Fruit fly (Drosophila melanogaster) whole organism, embryonic: ENCODE results near the gene CG11617.

Source experiments
- Abd-B ChIP-seq: fragments of 200-800 bp; sonication (Bioruptor generic); optimal IDR thresholded peaks from 2 replicates; lab custom pipeline; 2018; ENCODE audit warnings: missing biosample characterization, mild to moderate bottlenecking, missing genetic modification characterization, moderate library complexity
- Antp ChIP-seq: fragments of 200-800 bp; sonication (Bioruptor generic); optimal IDR thresholded peaks from 3 replicates; lab custom pipeline; 2016; ENCODE audit warnings: missing biosample characterization, missing genetic modification characterization
- Bteb2 ChIP-seq: fragments of 200-800 bp; sonication (Bioruptor generic); optimal IDR thresholded peaks from 2 replicates; lab custom pipeline; 2016; ENCODE audit warnings: missing biosample characterization, missing genetic modification characterization
- CG10209 ChIP-seq: fragments of 200-800 bp; sonication (Bioruptor generic); optimal IDR thresholded peaks from 3 replicates; lab custom pipeline; 2017; ENCODE audit warnings: missing biosample characterization, mild to moderate bottlenecking, missing genetic modification characterization, missing genetic modification reagents
- CG10267 ChIP-seq: fragments of 200-800 bp; sonication (Bioruptor generic); optimal IDR thresholded peaks from 2 replicates; lab custom pipeline; 2018; ENCODE audit warnings: missing biosample characterization, mild to moderate bottlenecking, missing genetic modification characterization, moderate library complexity
- CG10959 ChIP-seq: fragments of 200-800 bp; sonication (Bioruptor generic); IDR thresholded peaks from 2 replicates; pipeline ENCODE4 v1.3.6; 2022; ENCODE audit warnings: missing biosample characterization, missing genetic modification characterization
- CG11723 ChIP-seq: fragments of 200-800 bp; sonication (Bioruptor generic); optimal IDR thresholded peaks from 2 replicates; lab custom pipeline; 2017; ENCODE audit warnings: missing biosample characterization, mild to moderate bottlenecking, missing genetic modification characterization
- CG12104 ChIP-seq: fragments of 200-800 bp; sonication (Bioruptor generic); optimal IDR thresholded peaks from 3 replicates; lab custom pipeline; 2016; ENCODE audit warnings: missing biosample characterization, missing genetic modification characterization
- CG15479 ChIP-seq: fragments of 200-800 bp; sonication (Bioruptor generic); optimal IDR thresholded peaks from 3 replicates; lab custom pipeline; 2019; ENCODE audit warnings: missing biosample characterization, mild to moderate bottlenecking, missing genetic modification characterization, moderate library complexity
- CG15696 ChIP-seq: fragments of 200-800 bp; sonication (Bioruptor generic); optimal IDR thresholded peaks from 2 replicates; lab custom pipeline; 2019; ENCODE audit warnings: missing biosample characterization, mild to moderate bottlenecking, missing genetic modification characterization, moderate library complexity
- CG17385 ChIP-seq: fragments of 200-800 bp; sonication (Bioruptor generic); optimal IDR thresholded peaks from 3 replicates; lab custom pipeline; 2018; ENCODE audit warnings: missing biosample characterization, mild to moderate bottlenecking, missing genetic modification characterization
- CG17612 ChIP-seq: fragments of 200-800 bp; sonication (Bioruptor generic); IDR thresholded peaks from 2 replicates; pipeline ENCODE4 v1.3.6; 2022; ENCODE audit warnings: missing biosample characterization, missing genetic modification characterization
- CG2202 ChIP-seq: fragments of 200-800 bp; sonication (Bioruptor generic); optimal IDR thresholded peaks from 2 replicates; lab custom pipeline; 2018; ENCODE audit warnings: missing biosample characterization, mild to moderate bottlenecking, missing genetic modification characterization
- CG31224 ChIP-seq: fragments of 200-800 bp; sonication (Bioruptor generic); IDR thresholded peaks from 2 replicates; pipeline ENCODE4 v1.3.6; 2022; ENCODE audit warnings: missing biosample characterization, missing genetic modification characterization
- CG31365 ChIP-seq: fragments of 200-800 bp; sonication (Bioruptor generic); optimal IDR thresholded peaks from 2 replicates; lab custom pipeline; 2018; ENCODE audit warnings: missing biosample characterization, mild to moderate bottlenecking, missing genetic modification characterization
- CG32772 ChIP-seq: fragments of 200-800 bp; sonication (Bioruptor generic); IDR thresholded peaks from 2 replicates; pipeline ENCODE4 v1.3.6; 2022; ENCODE audit warnings: missing biosample characterization, missing genetic modification characterization
- CG3281 ChIP-seq: fragments of 200-800 bp; sonication (Bioruptor generic); optimal IDR thresholded peaks from 3 replicates; lab custom pipeline; 2017; ENCODE audit warnings: missing biosample characterization, mild to moderate bottlenecking, missing genetic modification characterization
- CG34376 ChIP-seq: fragments of 200-800 bp; sonication (Bioruptor generic); optimal IDR thresholded peaks from 2 replicates; lab custom pipeline; 2018; ENCODE audit warnings: missing biosample characterization, mild to moderate bottlenecking, missing genetic modification characterization
- CG4282 ChIP-seq: fragments of 200-800 bp; sonication (Bioruptor generic); optimal IDR thresholded peaks from 2 replicates; lab custom pipeline; 2016; ENCODE audit warnings: missing biosample characterization, missing genetic modification characterization
- CG7271 ChIP-seq: fragments of 200-800 bp; sonication (Bioruptor generic); optimal IDR thresholded peaks from 2 replicates; lab custom pipeline; 2018; ENCODE audit warnings: missing biosample characterization, mild to moderate bottlenecking, missing genetic modification characterization, moderate library complexity
- CG7786 ChIP-seq: fragments of 200-800 bp; sonication (Bioruptor generic); optimal IDR thresholded peaks from 2 replicates; lab custom pipeline; 2016; ENCODE audit warnings: missing biosample characterization, missing genetic modification characterization
- CG8089 ChIP-seq: fragments of 200-800 bp; sonication (Bioruptor generic); optimal IDR thresholded peaks from 3 replicates; lab custom pipeline; 2016; ENCODE audit warnings: missing biosample characterization, missing genetic modification characterization
- CG9932 ChIP-seq: fragments of 200-800 bp; sonication (Bioruptor generic); IDR thresholded peaks from 2 replicates; pipeline ENCODE4 v1.3.6; 2022; ENCODE audit warnings: missing biosample characterization, missing genetic modification characterization
- Camta ChIP-seq: fragments of 200-800 bp; sonication (Bioruptor generic); optimal IDR thresholded peaks from 2 replicates; lab custom pipeline; 2016; ENCODE audit warnings: missing biosample characterization, missing genetic modification characterization
- Dp ChIP-seq: fragments of 200-800 bp; sonication (Bioruptor generic); optimal IDR thresholded peaks from 2 replicates; lab custom pipeline; 2018; ENCODE audit warnings: missing biosample characterization, mild to moderate bottlenecking, missing genetic modification characterization, moderate library complexity
- Elba2 ChIP-seq: fragments of 200-800 bp; sonication (Bioruptor generic); optimal IDR thresholded peaks from 3 replicates; lab custom pipeline; 2016; ENCODE audit warnings: missing biosample characterization, missing genetic modification characterization
- H2.0 ChIP-seq: fragments of 200-800 bp; sonication (Bioruptor generic); IDR thresholded peaks from 2 replicates; pipeline ENCODE4 v1.3.6; 2022; ENCODE audit warnings: missing biosample characterization, missing genetic modification characterization
- HLH4C ChIP-seq: fragments of 200-800 bp; sonication (Bioruptor generic); IDR thresholded peaks from 3 replicates; pipeline ENCODE4 v1.3.6; 2022; ENCODE audit warnings: missing biosample characterization, missing genetic modification characterization; ENCODE audit not compliant: partially characterized antibody
- Hand ChIP-seq: fragments of 200-800 bp; sonication (Bioruptor generic); optimal IDR thresholded peaks from 2 replicates; lab custom pipeline; 2017; ENCODE audit warnings: mild to moderate bottlenecking, missing biosample characterization, missing genetic modification reagents, missing genetic modification characterization
- Mrtf ChIP-seq: fragments of 200-800 bp; sonication (Bioruptor generic); IDR thresholded peaks from 3 replicates; pipeline ENCODE4 v1.3.6; 2022; ENCODE audit warnings: missing biosample characterization, missing genetic modification characterization
- NC2α ChIP-seq: fragments of 200-800 bp; sonication (Bioruptor generic); optimal IDR thresholded peaks from 2 replicates; lab custom pipeline; 2016; ENCODE audit warnings: missing biosample characterization, missing genetic modification characterization
- NC2β ChIP-seq: fragments of 200-800 bp; sonication (Bioruptor generic); optimal IDR thresholded peaks from 2 replicates; lab custom pipeline; 2016; ENCODE audit warnings: missing biosample characterization, missing genetic modification characterization
- Optix ChIP-seq: fragments of 200-800 bp; sonication (Bioruptor generic); IDR thresholded peaks from 3 replicates; pipeline ENCODE4 v1.3.6; 2022; ENCODE audit warnings: missing biosample characterization, missing genetic modification characterization
- Rfx ChIP-seq: fragments of 200-800 bp; sonication (Bioruptor generic); IDR thresholded peaks from 2 replicates; pipeline ENCODE4 v1.3.6; 2022; ENCODE audit warnings: missing biosample characterization, missing genetic modification characterization
- Sry-δ ChIP-seq: fragments of 200-800 bp; sonication (Bioruptor generic); optimal IDR thresholded peaks from 2 replicates; lab custom pipeline; 2016; ENCODE audit warnings: missing biosample characterization, missing genetic modification characterization
- Stat92E ChIP-seq, 3 experiments: fragments of >200 bp in 2 of 3; fragments of 200-800 bp in 1 of 3; sonication (Bioruptor generic) in 1 of 3; optimal IDR thresholded peaks; 2 replicates each; lab custom pipeline; 2017 to 2019; ENCODE audit warnings: missing biosample characterization in 3 of 3, missing genetic modification characterization in 3 of 3, mild to moderate bottlenecking in 1 of 3, moderate library complexity in 1 of 3
- YL-1 ChIP-seq: fragments of 200-800 bp; sonication (Bioruptor generic); optimal IDR thresholded peaks from 3 replicates; lab custom pipeline; 2017; ENCODE audit warnings: missing biosample characterization, mild to moderate bottlenecking, missing genetic modification characterization
- amos ChIP-seq: fragments of 200-800 bp; sonication (Bioruptor generic); IDR thresholded peaks from 2 replicates; pipeline ENCODE4 v1.3.6; 2022; ENCODE audit warnings: missing biosample characterization, missing genetic modification characterization; ENCODE audit not compliant: partially characterized antibody
- ara ChIP-seq: fragments of 200-800 bp; sonication (Bioruptor generic); IDR thresholded peaks from 2 replicates; pipeline ENCODE4 v1.3.6; 2022; ENCODE audit warnings: missing biosample characterization, missing genetic modification characterization
- bab2 ChIP-seq: fragments of 200-800 bp; sonication (Bioruptor generic); optimal IDR thresholded peaks from 2 replicates; lab custom pipeline; 2016; ENCODE audit warnings: missing biosample characterization, missing genetic modification characterization
- bowl ChIP-seq: fragments of 200-800 bp; sonication (Bioruptor generic); IDR thresholded peaks from 2 replicates; pipeline ENCODE4 v1.3.6; 2022; ENCODE audit warnings: missing biosample characterization, missing genetic modification characterization
- chm ChIP-seq: fragments of 200-800 bp; sonication (Bioruptor generic); IDR thresholded peaks from 2 replicates; pipeline ENCODE4 v1.3.6; 2022; ENCODE audit warnings: missing biosample characterization, missing genetic modification characterization
- crp ChIP-seq, 2 experiments: fragments of 200-800 bp; sonication (Bioruptor generic); optimal IDR thresholded peaks; 2 replicates in 1 of 2; 3 replicates in 1 of 2; lab custom pipeline; 2017; ENCODE audit warnings: missing biosample characterization in 2 of 2, missing genetic modification characterization in 2 of 2, mild to moderate bottlenecking in 1 of 2, moderate library complexity in 1 of 2
- danr ChIP-seq: fragments of 200-800 bp; sonication (Bioruptor generic); IDR thresholded peaks from 2 replicates; pipeline ENCODE4 v1.3.6; 2022; ENCODE audit warnings: missing biosample characterization, missing genetic modification characterization
- fu2 ChIP-seq: fragments of 200-800 bp; sonication (Bioruptor generic); optimal IDR thresholded peaks from 2 replicates; lab custom pipeline; 2016; ENCODE audit warnings: missing biosample characterization, missing genetic modification characterization
- grau ChIP-seq: fragments of 200-800 bp; optimal IDR thresholded peaks from 3 replicates; lab custom pipeline; 2019; ENCODE audit warnings: missing biosample characterization, mild to moderate bottlenecking, missing genetic modification characterization, moderate library complexity
- pb ChIP-seq: fragments of 200-800 bp; sonication (Bioruptor generic); optimal IDR thresholded peaks from 3 replicates; lab custom pipeline; 2016; ENCODE audit warnings: missing biosample characterization, missing genetic modification characterization
- ro ChIP-seq: fragments of 200-800 bp; sonication (Bioruptor generic); IDR thresholded peaks from 2 replicates; pipeline ENCODE4 v1.3.6; 2022; ENCODE audit warnings: missing biosample characterization, missing genetic modification characterization

CG11617 gene

dm6 chr2L:224599-225385 is 17.7 kb upstream of the CG11617 start:
- TF ChIP-seq HLH4C (GFP tag; lab: Robert Waterston, UW): peak; percentile 13; the same call in 1 of the 3 replicates
- TF ChIP-seq CG17612 (GFP tag; lab: Robert Waterston, UW): no peak
- no peak for TF ChIP-seq crp (GFP tag; optimal IDR thresholded peaks at IDR 0.05; lab: Kevin White, UChicago)
- TF ChIP-seq bowl (GFP tag; lab: Robert Waterston, UW): 0 out of 2 replicates have a peak, but pooled peaks have one; percentile 9
- peak; percentile 76 for TF ChIP-seq Rfx (GFP tag; lab: Robert Waterston, UW)
- no peak for TF ChIP-seq Elba2
- TF ChIP-seq CG10959: 0 out of 2 replicates have a peak, but pooled peaks have one; percentile 21
- TF ChIP-seq CG12104 (GFP tag; lab: Kevin White, UChicago): peak; percentile 8
- TF ChIP-seq NC2α (GFP tag; lab: Kevin White, UChicago): no peak
- TF ChIP-seq Camta: no peak
- no peak for TF ChIP-seq Dp
- peak; percentile 66 for TF ChIP-seq Hand (GFP tag; lab: Kevin White, UChicago)
- TF ChIP-seq pb: peak; percentile 3
- TF ChIP-seq fu2 (GFP tag; lab: Kevin White, UChicago): no peak
- TF ChIP-seq Bteb2 (GFP tag; lab: Kevin White, UChicago): peak; percentile 19
- TF ChIP-seq Mrtf (GFP tag; lab: Robert Waterston, UW): peak; percentile 55; the same call in 1 of the 3 replicates
- TF ChIP-seq Abd-B (GFP tag; lab: Kevin White, UChicago): no peak
- no peak for TF ChIP-seq Optix (GFP tag; lab: Robert Waterston, UW)
- TF ChIP-seq CG31224 (GFP tag; lab: Robert Waterston, UW): 0 out of 2 replicates have a peak, but pooled peaks have one; percentile 14
- TF ChIP-seq amos: no peak
- TF ChIP-seq chm (GFP tag; lab: Robert Waterston, UW): no peak; the same call in 1 of the 2 replicates
- TF ChIP-seq CG7271: no peak
- TF ChIP-seq CG17385: peak; percentile 46
- no peak for TF ChIP-seq CG11723 (GFP tag; lab: Kevin White, UChicago)
- no peak for TF ChIP-seq ro (GFP tag; lab: Robert Waterston, UW)
- peak; percentile 21 for TF ChIP-seq CG34376 (GFP tag; lab: Kevin White, UChicago)
- 0 out of 2 replicates have a peak, but pooled peaks have one; percentile 31 for TF ChIP-seq ara
- peak; percentile 66 for TF ChIP-seq CG10209
- peak; percentile 36 for TF ChIP-seq CG10267 (tag; lab: Kevin White, UChicago)
- no peak for TF ChIP-seq NC2β (GFP tag; lab: Kevin White, UChicago)
- peak; percentile 9 for TF ChIP-seq CG8089 (GFP tag; lab: Kevin White, UChicago)
- TF ChIP-seq CG4282: peak; percentile 37
- peak; percentile 32 for TF ChIP-seq bab2
- TF ChIP-seq danr: no peak
- peak; percentile 36 for TF ChIP-seq CG2202 (tag; lab: Kevin White, UChicago)
- no peak for TF ChIP-seq CG3281 (GFP tag; lab: Kevin White, UChicago)
- peak; percentile 27 for TF ChIP-seq CG7786 (GFP tag; lab: Kevin White, UChicago)
- peak; percentile 11 for TF ChIP-seq Sry-δ (GFP tag; lab: Kevin White, UChicago)
- peak; percentile 67 for TF ChIP-seq Antp (GFP tag; lab: Kevin White, UChicago)
- no peak for TF ChIP-seq CG31365 (tag; lab: Kevin White, UChicago)
- no peak for TF ChIP-seq Stat92E (GFP tag; optimal IDR thresholded peaks at IDR 0.05; lab: Kevin White, UChicago)
- peak; percentile 74 for TF ChIP-seq grau (tag; lab: Kevin White, UChicago)
- peak; percentile 7 for TF ChIP-seq YL-1 (GFP tag; lab: Kevin White, UChicago)
- TF ChIP-seq CG9932 (GFP tag; lab: Robert Waterston, UW): peak; percentile 66
- TF ChIP-seq CG15696 (tag; lab: Kevin White, UChicago): peak; percentile 44
- peak; percentile 49 for TF ChIP-seq CG15479 (GFP tag; lab: Kevin White, UChicago)
- TF ChIP-seq CG32772 (GFP tag; lab: Robert Waterston, UW): peak; percentile 60; the same call in 1 of the 2 replicates
- peak; percentile 34; the same call in 1 of the 2 replicates for TF ChIP-seq H2.0 (GFP tag; lab: Robert Waterston, UW)
